Worm (Caenorhabditis elegans): Measurements from ENCODE around the gene bnc-1.

Gene bnc-1

DNA sequence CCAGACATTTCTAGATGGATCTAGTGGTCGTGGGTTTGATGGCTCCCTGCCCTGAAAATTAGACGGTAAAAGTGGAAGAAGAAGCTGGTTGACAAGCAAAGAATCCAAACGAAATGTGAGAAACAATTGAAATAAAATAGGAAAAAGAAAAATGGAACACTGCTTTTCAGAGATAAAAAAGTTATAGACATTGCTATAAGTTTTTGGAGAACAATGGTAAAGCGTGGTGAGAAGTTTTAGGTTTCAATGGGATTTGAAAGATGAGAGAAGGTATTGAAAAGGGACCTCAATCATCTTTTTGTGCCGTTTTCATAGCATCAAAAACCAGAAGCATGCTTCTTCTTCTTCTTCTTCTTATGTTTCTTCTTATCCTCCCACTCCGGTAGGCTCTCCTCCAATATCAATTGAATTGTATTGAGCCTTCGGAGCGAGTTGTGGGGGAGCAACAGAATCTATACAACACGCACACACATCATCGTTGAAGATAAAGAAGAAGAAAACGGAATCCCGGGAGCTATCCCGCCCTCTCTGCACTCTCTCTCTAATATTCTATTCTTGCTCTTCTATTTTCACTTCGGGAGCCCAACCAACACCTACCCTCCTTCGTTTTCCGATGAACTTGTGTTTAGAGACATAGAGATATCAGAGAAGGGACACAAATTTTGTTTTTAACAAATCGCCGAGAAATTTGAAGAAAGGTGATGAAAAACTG, 42.4 kb downstream of the bnc-1 start, which contains the start of gene myo-3:
Gene myo-3 (minus strand): TSS at position 51 of the 712 bp plus-strand sequence.
- TF ChIP-seq unc-39 (tag; optimal IDR thresholded peaks at IDR 0.05) (no peak), tbx-8 (GFP tag; optimal IDR thresholded peaks at IDR 0.05) (no peak), unc-120 (tag; optimal IDR thresholded peaks at IDR 0.05; ENCODE audit: poor library complexity, severe bottlenecking) (peak; percentile 79), unc-62 (GFP tag; optimal IDR thresholded peaks at IDR 0.05) (no peak), drap-1 (GFP tag; optimal IDR thresholded peaks at IDR 0.05) (no peak), hlh-1 (tag; optimal IDR thresholded peaks at IDR 0.05) (peak; percentile 67)

DNA sequence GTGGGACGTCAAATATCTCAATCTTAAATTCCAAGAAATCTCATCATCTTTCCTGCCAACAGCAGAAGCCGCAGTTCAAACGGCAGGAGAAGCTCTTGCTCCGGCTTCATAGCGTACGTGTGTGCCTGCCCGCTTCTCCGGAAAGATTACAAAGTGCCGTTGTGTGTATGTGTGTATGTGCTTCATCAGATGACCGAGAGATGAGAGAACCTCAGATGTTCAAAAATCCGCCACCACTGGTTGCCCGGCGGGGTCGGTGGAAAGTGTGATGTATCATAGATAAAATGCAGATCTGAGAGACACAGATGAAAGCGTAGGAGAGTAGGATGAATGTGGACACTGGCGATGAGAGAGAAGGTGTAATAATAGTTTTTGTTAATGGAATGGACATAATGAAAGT, 43.4 kb downstream of the bnc-1 start:
- TF ChIP-seq unc-39 (tag; optimal IDR thresholded peaks at IDR 0.05) (no peak), unc-62 (GFP tag; optimal IDR thresholded peaks at IDR 0.05) (peak; percentile 36), unc-120 (tag; optimal IDR thresholded peaks at IDR 0.05; ENCODE audit: poor library complexity, severe bottlenecking) (peak; percentile 75), sptf-1 (tag; optimal IDR thresholded peaks at IDR 0.05) (no peak), hlh-1 (tag; optimal IDR thresholded peaks at IDR 0.05) (peak; percentile 82), lsy-2 (tag; optimal IDR thresholded peaks at IDR 0.05) (no peak), lin-13 (tag; optimal IDR thresholded peaks at IDR 0.05) (no peak)
